Worm (Caenorhabditis elegans): ENCODE results near the gene srh-39.

DNA sequence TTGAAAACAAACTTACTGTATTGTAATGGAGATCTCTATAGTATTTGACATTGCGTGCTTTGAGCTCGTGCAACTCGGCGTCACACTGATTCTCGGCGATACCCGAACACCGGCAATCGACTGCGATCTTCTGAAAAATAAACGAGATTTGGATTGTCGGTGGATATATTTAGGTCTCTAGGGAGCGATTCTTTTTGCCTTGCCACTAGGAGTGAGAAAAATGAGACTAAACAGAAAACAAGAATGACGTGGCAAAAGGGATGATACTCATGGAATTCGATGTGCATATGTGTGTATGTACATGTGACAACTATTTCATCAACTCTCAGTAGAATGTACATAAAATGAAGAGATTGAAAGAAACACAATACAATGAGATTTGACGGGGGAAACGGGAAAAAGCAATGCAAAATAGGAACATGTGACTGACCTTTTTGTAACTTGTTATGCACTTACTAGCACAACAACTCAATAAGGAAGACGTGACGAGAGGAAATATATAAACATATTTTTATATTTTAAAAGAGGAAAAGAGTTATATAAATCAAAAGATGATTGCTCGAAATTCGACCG lies 50.7 kb downstream of the srh-39 start:
- TF ChIP-seq fkh-10 (GFP tag; optimal IDR thresholded peaks at IDR 0.05) (peak; percentile 97), nhr-11 (tag; optimal IDR thresholded peaks at IDR 0.05) (no peak), nfya-1 (tag; optimal IDR thresholded peaks at IDR 0.05; ENCODE audit: insufficient read depth) (peak; percentile 26), egl-27 (tag; optimal IDR thresholded peaks at IDR 0.05) (no peak)

All from whole organism, L3 larva.